Worm (Caenorhabditis elegans) whole organism, L4/young adult: ENCODE results near the gene srxa-9.

Source experiments
- W03F9.2 ChIP-seq: fragments of 150-350 bp; optimal IDR thresholded peaks from 2 replicates; lab custom pipeline; 2014; ENCODE audit warnings: missing biosample characterization, missing genetic modification characterization
- dao-5 ChIP-seq: sonication (generic microtip); optimal IDR thresholded peaks from 2 replicates; lab custom pipeline; 2016; ENCODE audit warnings: missing genotype, missing genetic modification characterization, moderate library complexity, missing compliant biosample characterization
- him-1 ChIP-seq: sonication (generic microtip); optimal IDR thresholded peaks from 2 replicates; lab custom pipeline; 2016; ENCODE audit warnings: missing genotype, missing genetic modification reagents, missing genetic modification characterization, missing compliant biosample characterization

- TF ChIP-seq W03F9.2 (tag; lab: Kevin White, UChicago): no peak
- no peak for TF ChIP-seq him-1 (tag; lab: Kevin White, UChicago)
- TF ChIP-seq dao-5: no peak
Observed at ce11 chrX:15746705-15747104, at the start of gene srxa-9.
